Fruit fly (Drosophila melanogaster): ENCODE measurements around the gene CG31635.

Gene CG31635

DNA sequence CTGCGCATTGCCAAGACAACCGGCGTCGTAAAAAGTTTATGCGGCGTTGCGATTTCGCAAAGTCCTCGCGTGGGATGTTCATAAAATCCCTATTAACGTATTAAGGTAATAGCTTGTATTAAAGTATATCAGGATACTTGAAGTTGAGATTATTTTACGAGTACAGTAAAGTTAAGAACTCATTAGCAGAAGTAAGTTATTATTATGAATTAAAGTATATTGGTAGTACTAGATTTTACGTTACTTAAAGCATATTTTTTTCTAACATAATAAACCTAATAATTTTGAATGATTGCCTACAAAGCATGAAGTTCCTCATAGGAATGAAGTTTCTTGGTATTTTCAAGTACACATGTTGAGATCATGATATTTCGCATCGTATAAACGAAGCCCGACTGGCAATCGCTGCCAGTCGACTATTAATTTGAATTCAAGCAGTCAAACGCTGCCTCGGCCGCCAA is 44.9 kb upstream of the CG31635 start (continued):
- TF ChIP-seq CG7556 (GFP tag; optimal IDR thresholded peaks at IDR 0.05) (peak; percentile 82), CG17361 (GFP tag; IDR thresholded peaks at IDR 0.05) (peak; percentile 83), D19B (GFP tag; optimal IDR thresholded peaks at IDR 0.05) (no peak), CHES-1-like (GFP tag; optimal IDR thresholded peaks at IDR 0.05) (no peak), az2 (GFP tag; optimal IDR thresholded peaks at IDR 0.05) (peak; percentile 37), dpn (GFP tag; optimal IDR thresholded peaks at IDR 0.05) (peak in 1 of 2 experiments; percentile 13), gem (tag; optimal IDR thresholded peaks at IDR 0.05) (peak; percentile 77), Deaf1 (tag; optimal IDR thresholded peaks at IDR 0.05) (peak; percentile 40), vfl (GFP tag; optimal IDR thresholded peaks at IDR 0.05) (no peak), Usf (GFP tag; optimal IDR thresholded peaks at IDR 0.05) (no peak), zf30C (GFP tag; optimal IDR thresholded peaks at IDR 0.05) (no peak), BEAF-32 (GFP tag; optimal IDR thresholded peaks at IDR 0.05) (no peak), phol (tag; optimal IDR thresholded peaks at IDR 0.05) (peak; percentile 73), slbo (GFP tag; IDR thresholded peaks at IDR 0.05) (no peak), Elba2 (GFP tag; optimal IDR thresholded peaks at IDR 0.05) (no peak), CG16863 (GFP tag; optimal IDR thresholded peaks at IDR 0.05) (no peak), row (GFP tag; IDR thresholded peaks at IDR 0.05) (peak; percentile 55), CG8359 (GFP tag; optimal IDR thresholded peaks at IDR 0.05; ENCODE audit: borderline replicate concordance) (no peak), repo (GFP tag; optimal IDR thresholded peaks at IDR 0.05) (no peak), lmd (GFP tag; IDR thresholded peaks at IDR 0.05) (peak; percentile 20; the same call in 1 of the 2 replicates), HLH4C (GFP tag; IDR thresholded peaks at IDR 0.05; ENCODE audit: partially characterized antibody) (no peak), gsb (GFP tag; IDR thresholded peaks at IDR 0.05) (no peak), CG13775 (GFP tag; optimal IDR thresholded peaks at IDR 0.05) (peak; percentile 41), pho (GFP tag; optimal IDR thresholded peaks at IDR 0.05) (no peak), nerfin-2 (GFP tag; IDR thresholded peaks at IDR 0.05; ENCODE audit: partially characterized antibody) (no peak), nmo (GFP tag; optimal IDR thresholded peaks at IDR 0.05) (peak; percentile 76), CG8478 (optimal IDR thresholded peaks at IDR 0.05) (no peak), lab (GFP tag; optimal IDR thresholded peaks at IDR 0.05) (peak; percentile 9), tna (GFP tag; IDR thresholded peaks at IDR 0.05; ENCODE audit: partially characterized antibody) (no peak), Vsx1 (GFP tag; optimal IDR thresholded peaks at IDR 0.05) (no peak), eve (GFP tag; optimal IDR thresholded peaks at IDR 0.05) (no peak), fd64A (GFP tag; optimal IDR thresholded peaks at IDR 0.05) (peak; percentile 14), CG8290 (GFP tag; optimal IDR thresholded peaks at IDR 0.05) (peak; percentile 25), CG8290 (tag; optimal IDR thresholded peaks at IDR 0.05) (no peak), amos (GFP tag; IDR thresholded peaks at IDR 0.05; ENCODE audit: partially characterized antibody) (no peak), grau (tag; optimal IDR thresholded peaks at IDR 0.05) (peak; percentile 64), Hey (tag; optimal IDR thresholded peaks at IDR 0.05) (no peak), CG13424 (tag; optimal IDR thresholded peaks at IDR 0.05) (peak; percentile 75), dmrt99B (tag; optimal IDR thresholded peaks at IDR 0.05) (peak; percentile 75), Ssrp (tag; optimal IDR thresholded peaks at IDR 0.05) (peak; percentile 53), CG2116 (GFP tag; optimal IDR thresholded peaks at IDR 0.05) (peak; percentile 3), exex (tag; optimal IDR thresholded peaks at IDR 0.05) (no peak), Sox102F (GFP tag; optimal IDR thresholded peaks at IDR 0.05) (peak; percentile 53), ssp (GFP tag; IDR thresholded peaks at IDR 0.05) (no peak), CG13296 (GFP tag; optimal IDR thresholded peaks at IDR 0.05) (peak; percentile 28), CG14441 (GFP tag; IDR thresholded peaks at IDR 0.05) (no peak), CG17328 (GFP tag; IDR thresholded peaks at IDR 0.05) (no peak), gfzf (GFP tag; optimal IDR thresholded peaks at IDR 0.05) (no peak), lola (GFP tag; optimal IDR thresholded peaks at IDR 0.05) (peak in 1 of 3 experiments; percentile 80), Fer1 (GFP tag; optimal IDR thresholded peaks at IDR 0.05) (no peak), CG13624 (GFP tag; optimal IDR thresholded peaks at IDR 0.05) (no peak)

Measured in whole organism, embryonic.